Fruit fly (Drosophila melanogaster) whole organism, wandering third instar larva: ENCODE measurements around the gene Adsl.
A peak's percentile ranks its signal among the peaks of the same experiment; 100 is the strongest.

Experiments
- Abd-B ChIP-seq: fragments of >200 bp; optimal IDR thresholded peaks from 2 replicates; lab custom pipeline; 2017; ENCODE audit warnings: missing biosample characterization, missing genetic modification characterization
- CG32264 ChIP-seq: fragments of 200-800 bp; sonication (Bioruptor generic); optimal IDR thresholded peaks from 2 replicates; lab custom pipeline; 2016; ENCODE audit warnings: missing biosample characterization, missing genetic modification characterization
- CG9705 ChIP-seq: fragments of 200-800 bp; sonication (Bioruptor generic); optimal IDR thresholded peaks from 2 replicates; lab custom pipeline; 2018; ENCODE audit warnings: missing biosample characterization, mild to moderate bottlenecking, missing genetic modification characterization
- CrebA ChIP-seq: fragments of 200-800 bp; sonication (Bioruptor generic); optimal IDR thresholded peaks from 2 replicates; lab custom pipeline; 2016; ENCODE audit warnings: missing biosample characterization, mild to moderate bottlenecking, missing genetic modification characterization, borderline replicate concordance
- Dfd ChIP-seq: fragments of >200 bp; optimal IDR thresholded peaks from 2 replicates; lab custom pipeline; 2017; ENCODE audit warnings: missing biosample characterization, missing genetic modification characterization
- Dif ChIP-seq: fragments of 200-275, 200-300 bp; sonication (Bioruptor generic); optimal IDR thresholded peaks from 2 replicates; lab custom pipeline; 2018; ENCODE audit warnings: missing biosample characterization, missing genetic modification characterization; ENCODE audit not compliant: partially characterized antibody
- GATAd ChIP-seq: sonication (Bioruptor generic); optimal IDR thresholded peaks from 2 replicates; lab custom pipeline; 2016; ENCODE audit warnings: missing biosample characterization, missing genetic modification characterization
- HLH106 ChIP-seq: fragments of 200-800 bp; optimal IDR thresholded peaks from 3 replicates; lab custom pipeline; 2019; ENCODE audit warnings: missing biosample characterization, mild to moderate bottlenecking, missing genetic modification characterization, moderate library complexity
- Hnf4 ChIP-seq: fragments of 200-800 bp; sonication (Bioruptor generic); optimal IDR thresholded peaks from 2 replicates; lab custom pipeline; 2016; ENCODE audit warnings: missing biosample characterization, mild to moderate bottlenecking, missing genetic modification characterization
- Hr78 ChIP-seq: fragments of >200 bp; optimal IDR thresholded peaks from 2 replicates; lab custom pipeline; 2017; ENCODE audit warnings: missing biosample characterization, missing genetic modification characterization
- Hr83 ChIP-seq: fragments of 200-300 bp; sonication (Bioruptor generic); optimal IDR thresholded peaks from 2 replicates; lab custom pipeline; 2016; ENCODE audit warnings: missing biosample characterization, mild to moderate bottlenecking, missing genetic modification characterization, moderate library complexity; ENCODE audit not compliant: poor library complexity, severe bottlenecking
- Jra ChIP-seq: sonication (Bioruptor generic); optimal IDR thresholded peaks from 2 replicates; lab custom pipeline; 2016; ENCODE audit warnings: missing biosample characterization, missing genetic modification characterization
- Mio ChIP-seq: sonication (Bioruptor generic); optimal IDR thresholded peaks from 2 replicates; lab custom pipeline; 2016; ENCODE audit warnings: missing biosample characterization, missing genetic modification characterization
- Myc ChIP-seq: fragments of >200 bp; optimal IDR thresholded peaks from 2 replicates; lab custom pipeline; 2017
- N ChIP-seq: fragments of >200 bp; optimal IDR thresholded peaks from 2 replicates; lab custom pipeline; 2018; ENCODE audit warnings: missing biosample characterization, missing external identifiers, missing genetic modification characterization
- OdsH ChIP-seq: fragments of 200-800 bp; sonication (Bioruptor generic); optimal IDR thresholded peaks from 2 replicates; lab custom pipeline; 2016; ENCODE audit warnings: missing biosample characterization, mild to moderate bottlenecking, missing genetic modification characterization
- Rel ChIP-seq, 2 experiments: fragments of 200-800 bp; sonication (Bioruptor generic) in 1 of 2; optimal IDR thresholded peaks; 2 replicates in 1 of 2; 3 replicates in 1 of 2; lab custom pipeline; 2016 to 2019; ENCODE audit warnings: mild to moderate bottlenecking in 2 of 2, missing biosample characterization in 2 of 2, missing genetic modification characterization in 2 of 2, moderate library complexity in 1 of 2
- Sp1 ChIP-seq: fragments of 200-800 bp; sonication (Bioruptor generic); optimal IDR thresholded peaks from 3 replicates; lab custom pipeline; 2019; ENCODE audit warnings: missing biosample characterization, mild to moderate bottlenecking, missing genetic modification characterization, moderate library complexity
- Vsx2 ChIP-seq: fragments of 200-300, 225-300 bp; sonication (Bioruptor generic); optimal IDR thresholded peaks from 2 replicates; lab custom pipeline; 2018; ENCODE audit warnings: missing biosample characterization, missing genetic modification characterization; ENCODE audit not compliant: partially characterized antibody
- br ChIP-seq: fragments of 200-800 bp; sonication (Bioruptor generic); optimal IDR thresholded peaks from 2 replicates; lab custom pipeline; 2016; ENCODE audit warnings: missing biosample characterization, missing genetic modification characterization
- brk ChIP-seq: fragments of 200-800 bp; sonication (Bioruptor generic); optimal IDR thresholded peaks from 2 replicates; lab custom pipeline; 2016; ENCODE audit warnings: missing biosample characterization, mild to moderate bottlenecking, missing genetic modification characterization
- dl ChIP-seq, 2 experiments: fragments of 175-275, 200-275 bp in 1 of 2; fragments of 200-275 bp in 1 of 2; sonication (Bioruptor generic); optimal IDR thresholded peaks; lab custom pipeline; 2018; ENCODE audit warnings: mild to moderate bottlenecking in 2 of 2, missing biosample characterization in 2 of 2, missing genetic modification characterization in 2 of 2, moderate library complexity in 2 of 2; ENCODE audit not compliant: partially characterized antibody in 2 of 2, insufficient read depth in 1 of 2
- dmrt93B ChIP-seq: fragments of 200-800 bp; sonication (Bioruptor generic); optimal IDR thresholded peaks from 2 replicates; lab custom pipeline; 2018; ENCODE audit warnings: missing biosample characterization, mild to moderate bottlenecking, missing genetic modification characterization
- dsf ChIP-seq: sonication (Bioruptor generic); optimal IDR thresholded peaks from 2 replicates; lab custom pipeline; 2016; ENCODE audit warnings: missing biosample characterization, missing genetic modification characterization, borderline replicate concordance
- ey ChIP-seq: fragments of 200-800 bp; sonication (Bioruptor generic); optimal IDR thresholded peaks from 2 replicates; lab custom pipeline; 2016; ENCODE audit warnings: missing biosample characterization, missing genetic modification characterization
- foxo ChIP-seq, 2 experiments: fragments of 200-800 bp; sonication (Bioruptor generic); optimal IDR thresholded peaks; 2 replicates in 1 of 2; 3 replicates in 1 of 2; lab custom pipeline; 2016 to 2017; ENCODE audit warnings: missing biosample characterization in 2 of 2, missing genetic modification characterization in 2 of 2
- fru ChIP-seq: fragments of 200-800 bp; sonication (Bioruptor generic); optimal IDR thresholded peaks from 3 replicates; lab custom pipeline; 2016; ENCODE audit warnings: missing biosample characterization, mild to moderate bottlenecking, missing genetic modification characterization
- h ChIP-seq: fragments of 200-800 bp; sonication (Bioruptor generic); optimal IDR thresholded peaks from 3 replicates; lab custom pipeline; 2016; ENCODE audit warnings: missing biosample characterization, mild to moderate bottlenecking, missing genetic modification characterization
- jim ChIP-seq: fragments of 175-275, 200-325 bp; sonication (Bioruptor generic); optimal IDR thresholded peaks from 2 replicates; lab custom pipeline; 2016; ENCODE audit warnings: missing biosample characterization, mild to moderate bottlenecking, missing genetic modification characterization
- lola ChIP-seq: fragments of >200 bp; optimal IDR thresholded peaks from 2 replicates; lab custom pipeline; 2017; ENCODE audit warnings: missing biosample characterization, missing genetic modification characterization
- pan ChIP-seq: fragments of >200 bp; optimal IDR thresholded peaks from 2 replicates; lab custom pipeline; 2017
- psq ChIP-seq: fragments of 200-800 bp; sonication (Bioruptor generic); optimal IDR thresholded peaks from 3 replicates; lab custom pipeline; 2017; ENCODE audit warnings: missing biosample characterization, mild to moderate bottlenecking, missing genetic modification characterization, moderate library complexity
- rgr ChIP-seq: fragments of 200-800 bp; sonication (Bioruptor generic); optimal IDR thresholded peaks from 3 replicates; lab custom pipeline; 2016; ENCODE audit warnings: missing biosample characterization, mild to moderate bottlenecking, missing genetic modification characterization
- sage ChIP-seq: fragments of 200-800 bp; sonication (Bioruptor generic); optimal IDR thresholded peaks from 2 replicates; lab custom pipeline; 2016; ENCODE audit warnings: missing biosample characterization, mild to moderate bottlenecking, missing genetic modification characterization
- sv ChIP-seq: fragments of 200-800 bp; sonication (Bioruptor generic); optimal IDR thresholded peaks from 3 replicates; lab custom pipeline; 2016; ENCODE audit warnings: missing biosample characterization, missing genetic modification characterization
- tai ChIP-seq: sonication (Bioruptor generic); optimal IDR thresholded peaks from 2 replicates; lab custom pipeline; 2016; ENCODE audit warnings: missing biosample characterization, missing genetic modification characterization
- usp ChIP-seq: fragments of >200 bp; optimal IDR thresholded peaks from 2 replicates; lab custom pipeline; 2017; ENCODE audit warnings: missing biosample characterization, missing genetic modification characterization
- woc ChIP-seq: sonication (Bioruptor generic); optimal IDR thresholded peaks from 2 replicates; lab custom pipeline; 2016; ENCODE audit warnings: missing biosample characterization, mild to moderate bottlenecking, missing genetic modification characterization

The Adsl gene

DNA sequence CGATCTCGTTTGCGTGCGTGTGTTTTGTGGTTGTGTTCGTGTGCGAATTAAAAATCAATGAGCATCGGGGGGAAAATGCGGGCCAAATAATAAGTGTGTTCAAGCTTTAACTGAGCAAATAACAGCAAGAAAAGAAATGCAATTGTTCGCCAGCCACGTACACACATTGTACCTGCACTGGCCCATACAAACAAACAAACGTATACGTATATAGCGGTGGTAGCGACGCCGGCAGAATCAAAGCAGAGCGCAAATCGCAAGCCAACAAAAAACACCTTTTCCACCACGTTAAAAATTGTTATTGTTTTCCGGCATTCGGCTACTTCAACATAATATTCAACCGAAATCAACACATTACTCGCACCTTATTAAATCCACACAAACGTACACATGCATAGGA lies 33.6 kb upstream of the Adsl start:
- TF ChIP-seq Sp1 = no peak

dm6 chr3R:17053415-17054177 lies 32.7 kb upstream of the Adsl start, which contains the start of gene Dad:
Dad (plus strand) TSS chr3R:17054007.
- TF ChIP-seq Jra = no peak
- peak; percentile 8 for TF ChIP-seq CrebA (GFP tag; lab: Kevin White, UChicago)
- peak; percentile 51 for TF ChIP-seq Hr83 (GFP tag; lab: Kevin White, UChicago)
- TF ChIP-seq Hnf4 (GFP tag; lab: Kevin White, UChicago) = peak; percentile 48
- peak; percentile 78 for TF ChIP-seq rgr
- peak; percentile 49 for TF ChIP-seq ey (GFP tag; lab: Kevin White, UChicago)
- TF ChIP-seq h (GFP tag; lab: Kevin White, UChicago) = peak; percentile 83
- TF ChIP-seq usp (GFP tag; lab: Kevin White, UChicago) = no peak
- TF ChIP-seq Abd-B (GFP tag; lab: Kevin White, UChicago) = no peak
- TF ChIP-seq Mio (GFP tag; lab: Kevin White, UChicago) = no peak
- TF ChIP-seq GATAd (GFP tag; lab: Kevin White, UChicago) = no peak
- no peak for TF ChIP-seq psq (GFP tag; lab: Kevin White, UChicago)
- TF ChIP-seq woc = no peak
- no peak for TF ChIP-seq lola (GFP tag; lab: Kevin White, UChicago)
- peak; percentile 49 for TF ChIP-seq OdsH (GFP tag; lab: Kevin White, UChicago)
- no peak for TF ChIP-seq dmrt93B
- TF ChIP-seq Hr78 (GFP tag; lab: Kevin White, UChicago) = no peak
- TF ChIP-seq foxo (GFP tag; optimal IDR thresholded peaks at IDR 0.05; lab: Kevin White, UChicago) = peak in 1 of 2 experiments; percentile 71
- no peak for TF ChIP-seq Dfd (GFP tag; lab: Kevin White, UChicago)
- TF ChIP-seq brk (GFP tag; lab: Kevin White, UChicago) = peak; percentile 64
- peak; percentile 75 for TF ChIP-seq br (GFP tag; lab: Kevin White, UChicago)
- no peak for TF ChIP-seq N (GFP tag; lab: Kevin White, UChicago)
- TF ChIP-seq sv (GFP tag; lab: Kevin White, UChicago) = no peak
- TF ChIP-seq CG32264 (GFP tag; lab: Kevin White, UChicago) = peak; percentile 1
- peak; percentile 10 for TF ChIP-seq Rel (GFP tag; optimal IDR thresholded peaks at IDR 0.05; lab: Kevin White, UChicago)
- peak; percentile 8 for TF ChIP-seq Rel (tag; optimal IDR thresholded peaks at IDR 0.05; lab: Kevin White, UChicago)
- peak; percentile 49 for TF ChIP-seq sage (GFP tag; lab: Kevin White, UChicago)
- peak; percentile 53 to 70 for TF ChIP-seq dl (GFP tag; optimal IDR thresholded peaks at IDR 0.05; lab: Kevin White, UChicago; ENCODE audit: insufficient read depth in 1 of 2, partially characterized antibody in 2 of 2)
- TF ChIP-seq jim = no peak
- TF ChIP-seq dsf (GFP tag; lab: Kevin White, UChicago) = no peak
- peak; percentile 55 for TF ChIP-seq HLH106 (tag; lab: Kevin White, UChicago)
- TF ChIP-seq pan (lab: Kevin White, UChicago) = no peak
- no peak for TF ChIP-seq CG9705 (GFP tag; lab: Kevin White, UChicago)
- peak; percentile 34 for TF ChIP-seq Sp1
- peak; percentile 55 for TF ChIP-seq tai (GFP tag; lab: Kevin White, UChicago)
- TF ChIP-seq Dif = peak; percentile 66
- peak; percentile 20 for TF ChIP-seq Vsx2 (GFP tag; lab: Kevin White, UChicago)
- TF ChIP-seq fru (GFP tag; lab: Kevin White, UChicago) = peak; percentile 69
- no peak for TF ChIP-seq Myc
